Worm (Caenorhabditis elegans): ENCODE measurements around the gene fic-1.

fic-1 gene

ce11 chrIV:10964688-10965087 is 27.4 kb downstream of the fic-1 start:
- TF ChIP-seq ceh-2 (tag; optimal IDR thresholded peaks at IDR 0.05) (no peak), ceh-45 (GFP tag; IDR thresholded peaks at IDR 0.05) (no peak), fkh-6 (tag; optimal IDR thresholded peaks at IDR 0.05) (no peak), lin-11 (tag; optimal IDR thresholded peaks at IDR 0.05) (no peak)

- TF ChIP-seq sdc-2 (tag; optimal IDR thresholded peaks at IDR 0.05) = no peak
- TF ChIP-seq eyg-1 (tag; optimal IDR thresholded peaks at IDR 0.05) = no peak
These were observed 29.1 kb downstream of the fic-1 start, which contains the start of the genes aqp-3 and Y69E1A.8 for ce11 chrIV:10966359-10966758. aqp-3 (minus strand) TSS chrIV:10966459. Y69E1A.8 (plus strand) TSS chrIV:10966604.

ce11 chrIV:10970333-10970732 is 33.1 kb downstream of the fic-1 start:
- TF ChIP-seq elt-2 (tag; optimal IDR thresholded peaks at IDR 0.05) (peak; percentile 82), ceh-24 (tag; optimal IDR thresholded peaks at IDR 0.05) (no peak)

- TF ChIP-seq Y22D7AL.16 (tag; optimal IDR thresholded peaks at IDR 0.05) = no peak
- no peak for TF ChIP-seq sox-2 (GFP tag; IDR thresholded peaks at IDR 0.05)
- no peak for TF ChIP-seq ceh-19 (GFP tag; optimal IDR thresholded peaks at IDR 0.05)
- TF ChIP-seq nhr-11 (tag; optimal IDR thresholded peaks at IDR 0.05) = no peak
- no peak for TF ChIP-seq che-1 (tag; optimal IDR thresholded peaks at IDR 0.05)
- TF ChIP-seq syd-9 (tag; optimal IDR thresholded peaks at IDR 0.05) = no peak
- no peak for TF ChIP-seq ceh-24 (tag; optimal IDR thresholded peaks at IDR 0.05)
- TF ChIP-seq T23F11.4 (GFP tag; optimal IDR thresholded peaks at IDR 0.05) = no peak
- no peak for TF ChIP-seq unc-86 (tag; optimal IDR thresholded peaks at IDR 0.05)
- no peak for TF ChIP-seq dve-1 (tag; optimal IDR thresholded peaks at IDR 0.05)
- no peak for TF ChIP-seq K02D7.2 (tag; optimal IDR thresholded peaks at IDR 0.05)
- no peak for TF ChIP-seq rnt-1 (tag; optimal IDR thresholded peaks at IDR 0.05)
- no peak for TF ChIP-seq lin-11 (tag; optimal IDR thresholded peaks at IDR 0.05)
- TF ChIP-seq ama-1 (optimal IDR thresholded peaks at IDR 0.05) = no peak
- no peak for TF ChIP-seq pros-1 (tag; optimal IDR thresholded peaks at IDR 0.05)
- TF ChIP-seq ref-2 (tag; optimal IDR thresholded peaks at IDR 0.05) = no peak
These were observed 33.5 kb downstream of the fic-1 start for ce11 chrIV:10970767-10971166.

ce11 chrIV:10971636-10972199 is 34.5 kb downstream of the fic-1 start:
- TF ChIP-seq hlh-8 (tag; optimal IDR thresholded peaks at IDR 0.05) (no peak), ceh-31 (tag; optimal IDR thresholded peaks at IDR 0.05) (no peak), ceh-6 (GFP tag; optimal IDR thresholded peaks at IDR 0.05) (no peak)

ce11 chrIV:10975968-10976367 is 38.7 kb downstream of the fic-1 start:
- TF ChIP-seq unc-3 (GFP tag; conservative IDR thresholded peaks at IDR 0.05) = no peak
- TF ChIP-seq unc-3 (tag; optimal IDR thresholded peaks at IDR 0.05) = no peak
- TF ChIP-seq elt-2 (tag; optimal IDR thresholded peaks at IDR 0.05) = peak; percentile 72

- TF ChIP-seq ets-4 (tag; optimal IDR thresholded peaks at IDR 0.05) (no peak), rnt-1 (tag; optimal IDR thresholded peaks at IDR 0.05) (no peak), mec-3 (tag; optimal IDR thresholded peaks at IDR 0.05; ENCODE audit: borderline replicate concordance) (no peak), F13H6.1 (tag; optimal IDR thresholded peaks at IDR 0.05) (no peak), dve-1 (tag; optimal IDR thresholded peaks at IDR 0.05) (no peak), ama-1 (optimal IDR thresholded peaks at IDR 0.05) (no peak), che-1 (tag; optimal IDR thresholded peaks at IDR 0.05) (no peak), elt-2 (tag; optimal IDR thresholded peaks at IDR 0.05) (no peak), K02D7.2 (tag; optimal IDR thresholded peaks at IDR 0.05) (no peak), ttx-3 (tag; optimal IDR thresholded peaks at IDR 0.05) (no peak), hlh-13 (GFP tag; optimal IDR thresholded peaks at IDR 0.05) (no peak), npax-4 (tag; optimal IDR thresholded peaks at IDR 0.05) (no peak), eyg-1 (tag; optimal IDR thresholded peaks at IDR 0.05) (no peak), K09A11.1 (tag; optimal IDR thresholded peaks at IDR 0.05; ENCODE audit: insufficient read depth) (no peak)
These were observed 41.4 kb downstream of the fic-1 start for ce11 chrIV:10978641-10979040.
